Fruit fly (Drosophila melanogaster) whole organism, embryonic: ENCODE data around the gene CG2681.

Experiments
- CG14710 ChIP-seq: fragments of 200-800 bp; sonication (Bioruptor generic); optimal IDR thresholded peaks from 3 replicates; lab custom pipeline; 2019; ENCODE audit warnings: missing biosample characterization, mild to moderate bottlenecking, missing genetic modification characterization, moderate library complexity
- CG17829 ChIP-seq: fragments of 200-800 bp; optimal IDR thresholded peaks from 2 replicates; lab custom pipeline; 2019; ENCODE audit warnings: missing biosample characterization, mild to moderate bottlenecking, missing genetic modification characterization, moderate library complexity
- CG18764 ChIP-seq: fragments of 200-800 bp; sonication (Bioruptor generic); optimal IDR thresholded peaks from 3 replicates; lab custom pipeline; 2016; ENCODE audit warnings: missing biosample characterization, missing genetic modification characterization
- CG30431 ChIP-seq: fragments of 200-800 bp; sonication (Bioruptor generic); optimal IDR thresholded peaks from 2 replicates; lab custom pipeline; 2017; ENCODE audit warnings: missing biosample characterization, missing genetic modification characterization
- CG32767 ChIP-seq: fragments of 200-800 bp; sonication (Bioruptor generic); IDR thresholded peaks from 2 replicates; pipeline ENCODE4 v1.3.6; 2022; ENCODE audit warnings: missing biosample characterization, missing genetic modification characterization
- CG32772 ChIP-seq: fragments of 200-800 bp; sonication (Bioruptor generic); IDR thresholded peaks from 2 replicates; pipeline ENCODE4 v1.3.6; 2022; ENCODE audit warnings: missing biosample characterization, missing genetic modification characterization
- CG3847 ChIP-seq: fragments of 200-800 bp; sonication (Bioruptor generic); IDR thresholded peaks from 2 replicates; pipeline ENCODE4 v1.3.6; 2022; ENCODE audit warnings: missing biosample characterization, missing genetic modification characterization
- CG4730 ChIP-seq: fragments of 200-800 bp; sonication (Bioruptor generic); IDR thresholded peaks from 2 replicates; pipeline ENCODE4 v1.3.6; 2022; ENCODE audit warnings: missing biosample characterization, missing genetic modification characterization
- CG7271 ChIP-seq: fragments of 200-800 bp; sonication (Bioruptor generic); optimal IDR thresholded peaks from 2 replicates; lab custom pipeline; 2018; ENCODE audit warnings: missing biosample characterization, mild to moderate bottlenecking, missing genetic modification characterization, moderate library complexity
- CG7928 ChIP-seq: fragments of 200-800 bp; sonication (Bioruptor generic); optimal IDR thresholded peaks from 2 replicates; lab custom pipeline; 2017; ENCODE audit warnings: missing biosample characterization, mild to moderate bottlenecking, missing genetic modification characterization
- CG7963 ChIP-seq: fragments of 200-800 bp; sonication (Bioruptor generic); IDR thresholded peaks from 3 replicates; pipeline ENCODE4 v1.3.6; 2022; ENCODE audit warnings: missing biosample characterization, missing genetic modification characterization; ENCODE audit not compliant: partially characterized antibody
- CG8290 ChIP-seq, 3 experiments: fragments of 200-800 bp; sonication (Bioruptor generic); optimal IDR thresholded peaks; 2 replicates each; lab custom pipeline; 2016 to 2019; ENCODE audit warnings: missing biosample characterization in 3 of 3, missing genetic modification characterization in 3 of 3, mild to moderate bottlenecking in 2 of 3, moderate library complexity in 1 of 3
- Fer3 ChIP-seq: fragments of 200-800 bp; sonication (Bioruptor generic); optimal IDR thresholded peaks from 2 replicates; lab custom pipeline; 2018; ENCODE audit warnings: missing biosample characterization, mild to moderate bottlenecking, missing genetic modification characterization, moderate library complexity
- Hey ChIP-seq: fragments of 200-800 bp; sonication (Bioruptor generic); optimal IDR thresholded peaks from 3 replicates; lab custom pipeline; 2018; ENCODE audit warnings: missing biosample characterization, mild to moderate bottlenecking, missing genetic modification characterization
- HmgD ChIP-seq: fragments of 200-800 bp; sonication (Bioruptor generic); optimal IDR thresholded peaks from 3 replicates; lab custom pipeline; 2016; ENCODE audit warnings: missing biosample characterization, missing genetic modification characterization
- Hmx ChIP-seq: fragments of 200-800 bp; sonication (Bioruptor generic); optimal IDR thresholded peaks from 2 replicates; lab custom pipeline; 2016; ENCODE audit warnings: missing biosample characterization, missing genetic modification characterization
- Nf-YB ChIP-seq: fragments of 200-800 bp; sonication (Bioruptor generic); optimal IDR thresholded peaks from 3 replicates; lab custom pipeline; 2019; ENCODE audit warnings: missing biosample characterization, mild to moderate bottlenecking, missing genetic modification characterization, moderate library complexity
- Nf-YC ChIP-seq: fragments of 200-800 bp; optimal IDR thresholded peaks from 3 replicates; lab custom pipeline; 2019; ENCODE audit warnings: missing biosample characterization, mild to moderate bottlenecking, missing genetic modification characterization, moderate library complexity
- Rfx ChIP-seq: fragments of 200-800 bp; sonication (Bioruptor generic); IDR thresholded peaks from 2 replicates; pipeline ENCODE4 v1.3.6; 2022; ENCODE audit warnings: missing biosample characterization, missing genetic modification characterization
- Six4 ChIP-seq: fragments of 200-800 bp; sonication (Bioruptor generic); optimal IDR thresholded peaks from 2 replicates; lab custom pipeline; 2016; ENCODE audit warnings: missing biosample characterization, missing genetic modification characterization
- Vsx1 ChIP-seq: fragments of 200-800 bp; sonication (Bioruptor generic); optimal IDR thresholded peaks from 2 replicates; lab custom pipeline; 2017; ENCODE audit warnings: missing biosample characterization, mild to moderate bottlenecking, missing genetic modification characterization, missing genetic modification reagents
- ac ChIP-seq: fragments of 200-800 bp; sonication (Bioruptor generic); optimal IDR thresholded peaks from 3 replicates; lab custom pipeline; 2017; ENCODE audit warnings: missing biosample characterization, mild to moderate bottlenecking, missing genetic modification characterization
- al ChIP-seq: fragments of 200-800 bp; sonication (Bioruptor generic); IDR thresholded peaks from 2 replicates; pipeline ENCODE4 v1.3.6; 2022; ENCODE audit warnings: missing biosample characterization, missing genetic modification characterization
- bsh ChIP-seq, 2 experiments: fragments of 200-800 bp; sonication (Bioruptor generic); optimal IDR thresholded peaks; 2 replicates each; lab custom pipeline; 2017 to 2018; ENCODE audit warnings: mild to moderate bottlenecking in 2 of 2, missing biosample characterization in 2 of 2, missing genetic modification characterization in 2 of 2, moderate library complexity in 1 of 2
- dmrt99B ChIP-seq: fragments of 200-800 bp; sonication (Bioruptor generic); optimal IDR thresholded peaks from 2 replicates; lab custom pipeline; 2018; ENCODE audit warnings: missing biosample characterization, mild to moderate bottlenecking, missing genetic modification characterization, moderate library complexity
- gce ChIP-seq: fragments of 200-800 bp; sonication (Bioruptor generic); IDR thresholded peaks from 3 replicates; pipeline ENCODE4 v1.3.6; 2022; ENCODE audit warnings: missing biosample characterization, missing genetic modification characterization
- gcm ChIP-seq: fragments of 200-800 bp; sonication (Bioruptor generic); optimal IDR thresholded peaks from 2 replicates; lab custom pipeline; 2019; ENCODE audit warnings: missing biosample characterization, mild to moderate bottlenecking, missing genetic modification characterization, moderate library complexity
- grn ChIP-seq: fragments of 200-800 bp; sonication (Bioruptor generic); optimal IDR thresholded peaks from 3 replicates; lab custom pipeline; 2017; ENCODE audit warnings: missing biosample characterization, missing genetic modification characterization
- gsb ChIP-seq: fragments of 200-800 bp; sonication (Bioruptor generic); IDR thresholded peaks from 2 replicates; pipeline ENCODE4 v1.3.6; 2022; ENCODE audit warnings: missing biosample characterization, missing genetic modification characterization
- jigr1 ChIP-seq: fragments of 200-800 bp; sonication (Bioruptor generic); IDR thresholded peaks from 3 replicates; pipeline ENCODE4 v1.3.6; 2022; ENCODE audit warnings: missing biosample characterization, missing genetic modification characterization
- nerfin-1 ChIP-seq: fragments of 200-800 bp; sonication (Bioruptor generic); optimal IDR thresholded peaks from 3 replicates; lab custom pipeline; 2019; ENCODE audit warnings: missing biosample characterization, mild to moderate bottlenecking, missing genetic modification characterization, moderate library complexity
- oc ChIP-seq: fragments of 200-800 bp; sonication (Bioruptor generic); optimal IDR thresholded peaks from 2 replicates; lab custom pipeline; 2018; ENCODE audit warnings: missing biosample characterization, mild to moderate bottlenecking, missing genetic modification characterization, moderate library complexity
- odd ChIP-seq: fragments of 200-800 bp; sonication (Bioruptor generic); optimal IDR thresholded peaks from 2 replicates; lab custom pipeline; 2017; ENCODE audit warnings: missing biosample characterization, mild to moderate bottlenecking, missing genetic modification characterization
- repo ChIP-seq: fragments of 200-800 bp; sonication (Bioruptor generic); optimal IDR thresholded peaks from 2 replicates; lab custom pipeline; 2016; ENCODE audit warnings: missing biosample characterization, missing genetic modification characterization
- salm ChIP-seq: fragments of 200-800 bp; sonication (Bioruptor generic); optimal IDR thresholded peaks from 2 replicates; lab custom pipeline; 2018; ENCODE audit warnings: missing biosample characterization, mild to moderate bottlenecking, missing genetic modification characterization
- sens-2 ChIP-seq: fragments of 200-800 bp; sonication (Bioruptor generic); IDR thresholded peaks from 2 replicates; pipeline ENCODE4 v1.3.6; 2022; ENCODE audit warnings: missing biosample characterization, missing genetic modification characterization
- seq ChIP-seq: fragments of 200-800 bp; sonication (Bioruptor generic); IDR thresholded peaks from 2 replicates; pipeline ENCODE4 v1.3.6; 2022; ENCODE audit warnings: missing biosample characterization, missing genetic modification characterization
- vvl ChIP-seq: fragments of 200-800 bp; sonication (Bioruptor generic); IDR thresholded peaks from 2 replicates; pipeline ENCODE4 v1.3.6; 2022; ENCODE audit warnings: missing biosample characterization, missing genetic modification characterization

Gene CG2681

dm6 chrX:2681601-2682000, 26.9 kb upstream of the CG2681 start, which contains the start of gene HLH3B:
HLH3B (minus strand) TSS chrX:2681723.
- peak; percentile 84 for TF ChIP-seq Nf-YC (tag; lab: Kevin White, UChicago)
- TF ChIP-seq CG7928 (GFP tag; lab: Kevin White, UChicago): no peak
- TF ChIP-seq Nf-YB (GFP tag; lab: Kevin White, UChicago): peak; percentile 84
- TF ChIP-seq CG32767 (GFP tag; lab: Robert Waterston, UW): peak; percentile 60; the same call in 1 of the 2 replicates
- no peak for TF ChIP-seq gce (GFP tag; lab: Robert Waterston, UW)
- no peak for TF ChIP-seq grn (GFP tag; lab: Kevin White, UChicago)
- peak; percentile 51; the same call in 1 of the 2 replicates for TF ChIP-seq seq
- TF ChIP-seq CG18764 (GFP tag; lab: Kevin White, UChicago): no peak

dm6 chrX:2682832-2683231, 25.7 kb upstream of the CG2681 start, which contains the start of gene CG2652:
CG2652 (minus strand) TSS chrX:2682932.
- TF ChIP-seq CG14710 (tag; lab: Kevin White, UChicago): no peak
- no peak for TF ChIP-seq CG8290 (GFP tag; optimal IDR thresholded peaks at IDR 0.05; lab: Kevin White, UChicago)
- TF ChIP-seq CG8290 (tag; optimal IDR thresholded peaks at IDR 0.05; lab: Kevin White, UChicago): no peak
- no peak for TF ChIP-seq repo
- no peak for TF ChIP-seq Vsx1
- TF ChIP-seq vvl: no peak
- TF ChIP-seq CG32772 (GFP tag; lab: Robert Waterston, UW): no peak
- no peak for TF ChIP-seq sens-2 (GFP tag; lab: Robert Waterston, UW)
- no peak for TF ChIP-seq gcm
- TF ChIP-seq ac: no peak
- TF ChIP-seq CG3847 (GFP tag; lab: Robert Waterston, UW): no peak
- no peak for TF ChIP-seq jigr1 (GFP tag; lab: Robert Waterston, UW)
- TF ChIP-seq Rfx (GFP tag; lab: Robert Waterston, UW): no peak
- no peak for TF ChIP-seq CG17829 (tag; lab: Kevin White, UChicago)
- TF ChIP-seq salm (tag; lab: Kevin White, UChicago): no peak
- no peak for TF ChIP-seq al (GFP tag; lab: Robert Waterston, UW)
- no peak for TF ChIP-seq Hmx (GFP tag; lab: Kevin White, UChicago)
- TF ChIP-seq odd (GFP tag; lab: Kevin White, UChicago): no peak
- TF ChIP-seq Six4 (GFP tag; lab: Kevin White, UChicago): no peak
- no peak for TF ChIP-seq HmgD

- TF ChIP-seq CG4730: no peak
- TF ChIP-seq nerfin-1 (tag; lab: Kevin White, UChicago): peak; percentile 43
- TF ChIP-seq oc (tag; lab: Kevin White, UChicago): peak; percentile 61
- no peak for TF ChIP-seq dmrt99B (tag; lab: Kevin White, UChicago)
- TF ChIP-seq Fer3 (tag; lab: Kevin White, UChicago): no peak
- no peak for TF ChIP-seq CG7271 (tag; lab: Kevin White, UChicago)
- no peak for TF ChIP-seq bsh (GFP tag; optimal IDR thresholded peaks at IDR 0.05; lab: Kevin White, UChicago)
- peak; percentile 93 for TF ChIP-seq Hey (tag; lab: Kevin White, UChicago)
- no peak for TF ChIP-seq CG7963 (GFP tag; lab: Robert Waterston, UW)
- no peak for TF ChIP-seq gsb (GFP tag; lab: Robert Waterston, UW)
- no peak for TF ChIP-seq CG30431
Observed at dm6 chrX:2683926-2684325, 24.6 kb upstream of the CG2681 start.
